Worm (Caenorhabditis elegans) whole organism, L4/young adult: ENCODE results near the gene Y46G5A.36.

Experiments
- dao-5 ChIP-seq: sonication (generic microtip); optimal IDR thresholded peaks from 2 replicates; lab custom pipeline; 2016; ENCODE audit warnings: missing genotype, missing genetic modification characterization, moderate library complexity, missing compliant biosample characterization
- him-1 ChIP-seq: sonication (generic microtip); optimal IDR thresholded peaks from 2 replicates; lab custom pipeline; 2016; ENCODE audit warnings: missing genotype, missing genetic modification reagents, missing genetic modification characterization, missing compliant biosample characterization

DNA sequence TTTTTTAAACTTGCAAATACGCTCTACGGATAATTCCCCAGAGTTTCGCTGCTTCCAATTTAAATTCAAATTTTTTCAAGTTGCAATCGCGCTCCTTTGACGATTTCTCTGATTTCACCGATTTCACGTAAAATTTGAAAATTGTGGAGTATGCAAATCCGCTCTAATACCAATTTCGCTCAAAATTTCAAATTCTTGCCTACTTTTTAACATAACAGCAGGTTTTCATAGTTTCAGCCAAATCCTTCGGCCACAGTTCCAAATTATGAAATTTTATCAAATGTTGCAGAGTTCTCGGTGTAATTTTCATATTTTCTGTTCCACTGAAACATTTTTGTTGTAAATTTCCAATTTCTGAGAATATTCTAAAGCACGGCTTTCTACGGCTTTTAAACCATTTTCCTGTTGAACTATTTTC, 35.6 kb upstream of the Y46G5A.36 start, which contains the start of gene alkb-7:
- TF ChIP-seq him-1: no peak
- TF ChIP-seq dao-5: no peak
